Worm (Caenorhabditis elegans): ENCODE data around the gene fbxb-19.

DNA sequence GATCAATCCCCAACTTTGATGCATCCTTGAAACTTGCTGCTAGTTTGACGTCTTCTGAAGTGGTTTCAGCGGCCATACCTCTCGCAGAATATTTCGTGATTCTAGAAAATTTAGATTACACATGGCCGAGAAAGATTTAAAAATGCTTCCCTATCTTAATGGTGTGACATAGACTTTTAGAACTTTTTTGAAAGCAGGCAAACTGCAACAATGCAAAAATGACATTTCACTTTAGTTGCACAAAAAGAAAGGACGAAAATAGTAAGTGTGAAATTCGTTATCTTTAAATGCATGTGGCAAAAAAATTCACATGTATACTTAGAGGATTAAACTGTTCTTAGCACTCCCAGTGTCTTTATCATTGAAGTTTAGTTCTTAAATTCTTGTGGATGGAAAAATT lies 31.8 kb downstream of the fbxb-19 start, which contains the start of gene ZC204.12:
- TF ChIP-seq R02D3.7 (tag; optimal IDR thresholded peaks at IDR 0.05), result no peak
- no peak for TF ChIP-seq egl-27 (tag; optimal IDR thresholded peaks at IDR 0.05)
- no peak for TF ChIP-seq zag-1 (tag; optimal IDR thresholded peaks at IDR 0.05)
- no peak for TF ChIP-seq elt-2 (tag; optimal IDR thresholded peaks at IDR 0.05)
- no peak for TF ChIP-seq snpc-4 (tag; optimal IDR thresholded peaks at IDR 0.05)
